Worm (Caenorhabditis elegans): ENCODE data around the gene nkb-2.

DNA sequence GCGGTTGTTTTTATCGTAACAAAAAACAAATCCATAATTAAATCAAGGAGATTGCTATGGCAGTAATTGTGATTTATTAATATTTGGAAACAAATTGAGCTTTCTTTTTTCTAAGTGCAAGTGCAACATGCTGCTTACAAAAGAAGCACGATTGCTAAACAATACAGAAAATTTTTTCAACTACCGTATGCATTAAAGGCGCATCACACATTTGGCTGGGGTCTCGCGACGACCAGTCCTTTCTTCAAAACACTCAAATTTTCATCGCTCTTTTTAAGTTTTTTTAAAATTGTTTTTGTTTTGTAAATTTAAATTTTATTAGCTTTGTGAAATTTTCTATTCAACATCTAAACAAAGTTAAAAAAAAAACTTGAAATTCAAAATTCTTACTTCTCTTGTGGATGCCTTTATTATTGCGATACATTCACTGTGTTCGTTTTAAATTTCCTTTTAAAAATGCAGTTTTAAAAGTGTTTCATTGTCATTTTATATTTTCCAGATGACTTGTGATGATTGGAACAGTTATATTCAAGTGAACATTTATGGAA, 44.1 kb upstream of the nkb-2 start, which contains the start of gene zim-1:
- TF ChIP-seq unc-62 (GFP tag; optimal IDR thresholded peaks at IDR 0.05), result no peak
- TF ChIP-seq nhr-28 (tag; optimal IDR thresholded peaks at IDR 0.05), result no peak
- TF ChIP-seq R02D3.7 (tag; optimal IDR thresholded peaks at IDR 0.05), result no peak
- no peak for TF ChIP-seq ceh-82 (tag; optimal IDR thresholded peaks at IDR 0.05)
- TF ChIP-seq fos-1 (tag; optimal IDR thresholded peaks at IDR 0.05), result no peak
- TF ChIP-seq ama-1 (optimal IDR thresholded peaks at IDR 0.05), result no peak
- TF ChIP-seq elt-3 (tag; optimal IDR thresholded peaks at IDR 0.05), result no peak
- no peak for TF ChIP-seq sea-2 (GFP tag; optimal IDR thresholded peaks at IDR 0.05)
- no peak for TF ChIP-seq nhr-11 (tag; optimal IDR thresholded peaks at IDR 0.05)
